Worm (Caenorhabditis elegans) whole organism, early embryonic: ENCODE data around the gene K12B6.11.

Experiments used
- aly-1 ChIP-seq: sonication (generic microtip); optimal IDR thresholded peaks from 2 replicates; lab custom pipeline; 2016; ENCODE audit warnings: missing genetic modification characterization, missing compliant biosample characterization
- ama-1 ChIP-seq: fragments of 150-350 bp; optimal IDR thresholded peaks from 2 replicates; lab custom pipeline; 2014
- hmg-4 ChIP-seq: fragments of 200-800 bp; sonication (Bioruptor generic); optimal IDR thresholded peaks from 2 replicates; lab custom pipeline; 2018; ENCODE audit warnings: mild to moderate bottlenecking, missing genetic modification characterization, missing compliant biosample characterization
- scrt-1 ChIP-seq: fragments of 200-800 bp; sonication (Bioruptor generic); IDR thresholded peaks from 2 replicates; pipeline ENCODE4 v1.3.6; 2022; ENCODE audit warnings: missing genetic modification characterization, missing compliant biosample characterization

ce11 chrV:6328897-6329296 is 40.2 kb downstream of the K12B6.11 start, which contains the start of gene T28C12.2:
- no peak for TF ChIP-seq ama-1 (lab: Kevin White, UChicago)
- TF ChIP-seq aly-1 (tag; lab: Kevin White, UChicago), result no peak
- no peak for TF ChIP-seq hmg-4 (GFP tag; lab: Kevin White, UChicago)
- TF ChIP-seq scrt-1, result no peak
